Worm (Caenorhabditis elegans): ENCODE results near the gene lido-11.

- TF ChIP-seq hmg-4 (GFP tag; optimal IDR thresholded peaks at IDR 0.05) (no peak), ama-1 (optimal IDR thresholded peaks at IDR 0.05) (no peak), tbx-11 (GFP tag; IDR thresholded peaks at IDR 0.05) (no peak), pes-1 (GFP tag; IDR thresholded peaks at IDR 0.05) (no peak), scrt-1 (GFP tag; IDR thresholded peaks at IDR 0.05) (no peak), hmbx-1 (tag; optimal IDR thresholded peaks at IDR 0.05) (no peak)
These were observed 1.7 kb downstream of the lido-11 start, which contains the start of gene lido-12 for ce11 chrII:3005499-3005898.
